Fruit fly (Drosophila melanogaster): Measurements from ENCODE around the gene Reph.

The Reph gene

DNA sequence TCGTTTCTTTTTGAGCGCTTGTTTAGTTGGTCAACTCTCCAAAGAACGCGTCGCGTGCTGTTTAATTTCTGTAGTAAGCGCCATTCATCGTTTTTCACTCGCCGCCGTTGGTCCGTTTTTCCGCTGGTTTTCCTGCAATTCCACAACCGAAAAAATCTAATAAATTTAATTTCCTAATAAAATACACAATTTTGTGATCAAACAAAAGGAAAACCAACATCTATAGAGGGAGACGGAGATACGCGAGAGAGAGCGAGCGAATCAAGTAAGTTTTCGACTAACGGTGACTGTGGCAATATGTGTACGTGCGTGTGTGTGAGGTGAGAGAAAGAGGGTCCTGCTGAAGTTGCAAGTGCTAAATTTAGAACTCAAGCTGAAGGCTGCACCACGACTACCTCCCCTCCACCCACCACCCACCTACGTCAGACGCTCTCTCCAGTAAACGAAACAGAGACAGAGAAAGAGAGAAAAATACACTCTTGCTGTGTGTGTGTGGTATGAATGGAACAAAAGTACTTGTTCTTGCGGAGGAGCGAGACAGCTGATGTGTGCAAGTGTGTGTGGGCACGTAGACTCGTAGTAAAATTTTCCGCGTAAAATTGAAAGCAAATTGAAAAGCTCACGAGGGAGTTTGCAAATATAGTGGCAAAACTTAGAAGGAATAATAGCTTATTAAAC is at the start of gene Reph (continued):
- no peak for TF ChIP-seq CG10267 (tag; optimal IDR thresholded peaks at IDR 0.05)
- no peak for TF ChIP-seq eve (GFP tag; optimal IDR thresholded peaks at IDR 0.05)
- TF ChIP-seq Hmx (GFP tag; optimal IDR thresholded peaks at IDR 0.05), result no peak
- no peak for TF ChIP-seq Mrtf (GFP tag; IDR thresholded peaks at IDR 0.05)
- no peak for TF ChIP-seq fd96Cb (tag; optimal IDR thresholded peaks at IDR 0.05)
- TF ChIP-seq Antp (GFP tag; optimal IDR thresholded peaks at IDR 0.05), result no peak
- TF ChIP-seq Adf1 (GFP tag; IDR thresholded peaks at IDR 0.05), result peak; percentile 68; the same call in 1 of the 2 replicates
- no peak for TF ChIP-seq Lhr (GFP tag; optimal IDR thresholded peaks at IDR 0.05)
- TF ChIP-seq Usf (GFP tag; optimal IDR thresholded peaks at IDR 0.05), result no peak
- no peak for TF ChIP-seq pnt (GFP tag; optimal IDR thresholded peaks at IDR 0.05)
- TF ChIP-seq CG10321 (GFP tag; IDR thresholded peaks at IDR 0.05), result peak; percentile 87
- TF ChIP-seq luna (GFP tag; optimal IDR thresholded peaks at IDR 0.05), result no peak
- TF ChIP-seq al (GFP tag; IDR thresholded peaks at IDR 0.05), result no peak
- 0 out of 2 replicates have a peak, but pooled peaks have one; percentile 7 for TF ChIP-seq wdn (GFP tag; IDR thresholded peaks at IDR 0.05)
- TF ChIP-seq dan (GFP tag; IDR thresholded peaks at IDR 0.05), result no peak
- TF ChIP-seq emc (GFP tag; optimal IDR thresholded peaks at IDR 0.05), result no peak
- TF ChIP-seq jigr1 (GFP tag; IDR thresholded peaks at IDR 0.05), result no peak
- no peak for TF ChIP-seq CG3407 (GFP tag; optimal IDR thresholded peaks at IDR 0.05)
- no peak; the same call in 1 of the 2 replicates for TF ChIP-seq lmd (GFP tag; IDR thresholded peaks at IDR 0.05)
- TF ChIP-seq CG5953 (GFP tag; IDR thresholded peaks at IDR 0.05), result no peak
- no peak for TF ChIP-seq dmrt99B (tag; optimal IDR thresholded peaks at IDR 0.05)
- TF ChIP-seq CG7786 (GFP tag; optimal IDR thresholded peaks at IDR 0.05), result peak; percentile 5
- no peak for TF ChIP-seq kah (GFP tag; optimal IDR thresholded peaks at IDR 0.05)
- TF ChIP-seq slp2 (GFP tag; optimal IDR thresholded peaks at IDR 0.05), result no peak
- TF ChIP-seq vfl (GFP tag; optimal IDR thresholded peaks at IDR 0.05), result no peak
- no peak for TF ChIP-seq vnd (GFP tag; IDR thresholded peaks at IDR 0.05; ENCODE audit: partially characterized antibody)
- TF ChIP-seq fu2 (GFP tag; optimal IDR thresholded peaks at IDR 0.05), result peak; percentile 20
- no peak for TF ChIP-seq CG17186 (GFP tag; optimal IDR thresholded peaks at IDR 0.05)
- peak; percentile 16 for TF ChIP-seq Side (GFP tag; optimal IDR thresholded peaks at IDR 0.05)
- peak; percentile 2 for TF ChIP-seq Nf-YC (tag; optimal IDR thresholded peaks at IDR 0.05)
- TF ChIP-seq Trl (optimal IDR thresholded peaks at IDR 0.05), result peak; percentile 77 to 91
- TF ChIP-seq Trl (GFP tag; optimal IDR thresholded peaks at IDR 0.05), result peak; percentile 19
- no peak for TF ChIP-seq CG2120 (GFP tag; optimal IDR thresholded peaks at IDR 0.05)
- TF ChIP-seq stwl (tag; optimal IDR thresholded peaks at IDR 0.05), result no peak
- TF ChIP-seq CG10543 (GFP tag; optimal IDR thresholded peaks at IDR 0.05), result peak; percentile 10
- no peak for TF ChIP-seq pb (GFP tag; optimal IDR thresholded peaks at IDR 0.05)
- no peak for TF ChIP-seq CG8388 (GFP tag; optimal IDR thresholded peaks at IDR 0.05)
- TF ChIP-seq Sin3A (optimal IDR thresholded peaks at IDR 0.05), result no peak
- TF ChIP-seq jumu (GFP tag; optimal IDR thresholded peaks at IDR 0.05), result no peak
- no peak for TF ChIP-seq Six4 (GFP tag; optimal IDR thresholded peaks at IDR 0.05)
- TF ChIP-seq CG2116 (GFP tag; optimal IDR thresholded peaks at IDR 0.05), result no peak
- no peak for TF ChIP-seq Stat92E (GFP tag; optimal IDR thresholded peaks at IDR 0.05)
- TF ChIP-seq NFAT (GFP tag; IDR thresholded peaks at IDR 0.05), result peak; percentile 60; the same call in 1 of the 2 replicates
- no peak for TF ChIP-seq ttk (GFP tag; IDR thresholded peaks at IDR 0.05)
- TF ChIP-seq CG14050 (GFP tag; IDR thresholded peaks at IDR 0.05), result no peak
- peak; percentile 69; the same call in 1 of the 3 replicates for TF ChIP-seq CG6175 (GFP tag; IDR thresholded peaks at IDR 0.05)
- no peak for TF ChIP-seq CG12104 (GFP tag; optimal IDR thresholded peaks at IDR 0.05)
- TF ChIP-seq Aef1 (GFP tag; IDR thresholded peaks at IDR 0.05), result no peak
- TF ChIP-seq rib (GFP tag; IDR thresholded peaks at IDR 0.05), result peak; percentile 75
- TF ChIP-seq CG8924 (tag; optimal IDR thresholded peaks at IDR 0.05), result no peak
- no peak for TF ChIP-seq exex (tag; optimal IDR thresholded peaks at IDR 0.05)
- no peak for TF ChIP-seq CG11504 (tag; optimal IDR thresholded peaks at IDR 0.05)
